Worm (Caenorhabditis elegans): Measurements from ENCODE around the gene K04A8.20.

- TF ChIP-seq nhr-11 (tag; optimal IDR thresholded peaks at IDR 0.05) (no peak), sem-4 (tag; optimal IDR thresholded peaks at IDR 0.05) (no peak), mab-5 (tag; optimal IDR thresholded peaks at IDR 0.05) (no peak), lin-39 (tag; optimal IDR thresholded peaks at IDR 0.05) (no peak), R02D3.7 (tag; optimal IDR thresholded peaks at IDR 0.05) (no peak), elt-1 (tag; optimal IDR thresholded peaks at IDR 0.05) (no peak), skn-1 (tag; optimal IDR thresholded peaks at IDR 0.05) (no peak), nhr-77 (tag; optimal IDR thresholded peaks at IDR 0.05) (no peak), lin-11 (tag; optimal IDR thresholded peaks at IDR 0.05) (no peak)
Measured at ce11 chrV:6544999-6545398, 4.2 kb upstream of the K04A8.20 start.
